Fruit fly (Drosophila melanogaster): ENCODE results near the gene CG5191.

dm6 chr3R:20555720-20556280, 4.9 kb upstream of the CG5191 start:
- TF ChIP-seq CG8478 (optimal IDR thresholded peaks at IDR 0.05) (no peak), CTCF (optimal IDR thresholded peaks at IDR 0.05) (no peak)

All from S2 (cell line).